Fruit fly (Drosophila melanogaster): Measurements from ENCODE around the gene chas.

Gene chas

dm6 chrX:17631996-17632612, 66.4 kb downstream of the chas start, which contains the start of the genes corolla and ND-24 (continued):
- TF ChIP-seq sd (tag; optimal IDR thresholded peaks at IDR 0.05) (no peak), CG3163 (GFP tag; optimal IDR thresholded peaks at IDR 0.05) (peak; percentile 53), Kr (GFP tag; optimal IDR thresholded peaks at IDR 0.05) (no peak), MTF-1 (GFP tag; optimal IDR thresholded peaks at IDR 0.05; ENCODE audit: borderline replicate concordance) (no peak), CG11398 (GFP tag; optimal IDR thresholded peaks at IDR 0.05) (peak; percentile 31), CG34422 (GFP tag; IDR thresholded peaks at IDR 0.05) (peak; percentile 90), CG13296 (GFP tag; optimal IDR thresholded peaks at IDR 0.05) (peak; percentile 73), CG3726 (GFP tag; IDR thresholded peaks at IDR 0.05) (0 out of 3 replicates have a peak, but pooled peaks have one; percentile 66), Abd-B (GFP tag; optimal IDR thresholded peaks at IDR 0.05) (peak; percentile 79), CG10274 (GFP tag; optimal IDR thresholded peaks at IDR 0.05) (no peak), CG2120 (GFP tag; optimal IDR thresholded peaks at IDR 0.05) (peak; percentile 93), CG4328 (GFP tag; optimal IDR thresholded peaks at IDR 0.05) (peak; percentile 63), D19A (tag; optimal IDR thresholded peaks at IDR 0.05) (peak; percentile 37), CG4820 (GFP tag; optimal IDR thresholded peaks at IDR 0.05) (peak; percentile 83), CG14860 (GFP tag; IDR thresholded peaks at IDR 0.05; ENCODE audit: partially characterized antibody) (peak; percentile 87), Xbp1 (GFP tag; optimal IDR thresholded peaks at IDR 0.05) (peak; percentile 90), MBD-R2 (GFP tag; IDR thresholded peaks at IDR 0.05) (peak; percentile 85), CG9817 (tag; optimal IDR thresholded peaks at IDR 0.05) (peak; percentile 73), bowl (GFP tag; IDR thresholded peaks at IDR 0.05) (peak; percentile 68; the same call in 1 of the 2 replicates), CG4707 (GFP tag; optimal IDR thresholded peaks at IDR 0.05) (no peak), pnt (GFP tag; optimal IDR thresholded peaks at IDR 0.05) (peak; percentile 83), CG10431 (GFP tag; optimal IDR thresholded peaks at IDR 0.05) (no peak), CG12104 (GFP tag; optimal IDR thresholded peaks at IDR 0.05) (peak; percentile 74), tin (GFP tag; optimal IDR thresholded peaks at IDR 0.05) (peak; percentile 89), Jarid2 (GFP tag; optimal IDR thresholded peaks at IDR 0.05) (no peak), row (GFP tag; IDR thresholded peaks at IDR 0.05) (peak; percentile 94), usp (GFP tag; optimal IDR thresholded peaks at IDR 0.05) (no peak), z (GFP tag; IDR thresholded peaks at IDR 0.05) (no peak), TFAM (GFP tag; optimal IDR thresholded peaks at IDR 0.05) (no peak), CG6689 (GFP tag; IDR thresholded peaks at IDR 0.05) (peak; percentile 88), rib (GFP tag; IDR thresholded peaks at IDR 0.05) (peak; percentile 82), CG31441 (GFP tag; IDR thresholded peaks at IDR 0.05) (no peak; the same call in none of the 2 replicates), CG12236 (GFP tag; optimal IDR thresholded peaks at IDR 0.05) (peak; percentile 48), aop (GFP tag; IDR thresholded peaks at IDR 0.05) (0 out of 2 replicates have a peak, but pooled peaks have one; percentile 36), az2 (GFP tag; optimal IDR thresholded peaks at IDR 0.05) (peak; percentile 85), ro (GFP tag; IDR thresholded peaks at IDR 0.05) (peak; percentile 61; the same call in 1 of the 2 replicates), odd (GFP tag; optimal IDR thresholded peaks at IDR 0.05) (no peak), CTCF (GFP tag; optimal IDR thresholded peaks at IDR 0.05) (peak; percentile 24), bigmax (GFP tag; optimal IDR thresholded peaks at IDR 0.05) (no peak), kni (GFP tag; optimal IDR thresholded peaks at IDR 0.05) (no peak), ken (GFP tag; IDR thresholded peaks at IDR 0.05) (peak; percentile 82), Dip3 (GFP tag; optimal IDR thresholded peaks at IDR 0.05) (peak; percentile 84), CG2875 (GFP tag; optimal IDR thresholded peaks at IDR 0.05) (peak; percentile 34), btn (GFP tag; optimal IDR thresholded peaks at IDR 0.05) (peak; percentile 19), Dbx (GFP tag; IDR thresholded peaks at IDR 0.05) (peak; percentile 93), disco-r (GFP tag; optimal IDR thresholded peaks at IDR 0.05) (peak; percentile 73), Atf3 (GFP tag; optimal IDR thresholded peaks at IDR 0.05) (peak; percentile 72), CG32767 (GFP tag; IDR thresholded peaks at IDR 0.05) (peak; percentile 80; the same call in 1 of the 2 replicates), E2f2 (GFP tag; IDR thresholded peaks at IDR 0.05) (peak; percentile 87), sr (GFP tag; IDR thresholded peaks at IDR 0.05) (no peak), nau (GFP tag; optimal IDR thresholded peaks at IDR 0.05) (peak; percentile 44)

All from whole organism, embryonic.